Fruit fly (Drosophila melanogaster) whole organism, embryonic: ENCODE data around the gene krz.

ENCODE experiments used
- Atf3 ChIP-seq: fragments of 200-800 bp; sonication (Bioruptor generic); optimal IDR thresholded peaks from 3 replicates; lab custom pipeline; 2016; ENCODE audit warnings: missing biosample characterization, missing genetic modification characterization
- B-H2 ChIP-seq: fragments of 200-800 bp; sonication (Bioruptor generic); optimal IDR thresholded peaks from 2 replicates; lab custom pipeline; 2018; ENCODE audit warnings: missing biosample characterization, mild to moderate bottlenecking, missing genetic modification characterization
- Blimp-1 ChIP-seq: fragments of 200-800 bp; sonication (Bioruptor generic); optimal IDR thresholded peaks from 3 replicates; lab custom pipeline; 2018; ENCODE audit warnings: missing biosample characterization, missing genetic modification characterization, mild to moderate bottlenecking, moderate library complexity, missing genetic modification reagents
- CG10209 ChIP-seq: fragments of 200-800 bp; sonication (Bioruptor generic); optimal IDR thresholded peaks from 3 replicates; lab custom pipeline; 2017; ENCODE audit warnings: missing biosample characterization, mild to moderate bottlenecking, missing genetic modification characterization, missing genetic modification reagents
- CG10462 ChIP-seq: fragments of 200-800 bp; sonication (Bioruptor generic); optimal IDR thresholded peaks from 2 replicates; lab custom pipeline; 2016; ENCODE audit warnings: missing biosample characterization, missing genetic modification characterization
- CG10565 ChIP-seq: fragments of 200-800 bp; sonication (Bioruptor generic); optimal IDR thresholded peaks from 3 replicates; lab custom pipeline; 2016; ENCODE audit warnings: missing biosample characterization, mild to moderate bottlenecking, missing genetic modification characterization
- CG11695 ChIP-seq: fragments of 200-800 bp; sonication (Bioruptor generic); IDR thresholded peaks from 3 replicates; pipeline ENCODE4 v1.3.6; 2022; ENCODE audit warnings: missing biosample characterization, missing genetic modification characterization
- CG11696 ChIP-seq: fragments of 200-800 bp; sonication (Bioruptor generic); IDR thresholded peaks from 2 replicates; pipeline ENCODE4 v1.3.6; 2022; ENCODE audit warnings: missing biosample characterization, missing genetic modification characterization
- CG12155 ChIP-seq: fragments of 200-800 bp; sonication (Bioruptor generic); optimal IDR thresholded peaks from 3 replicates; lab custom pipeline; 2016; ENCODE audit warnings: missing biosample characterization, missing genetic modification characterization
- CG12769 ChIP-seq: fragments of 200-800 bp; sonication (Bioruptor generic); optimal IDR thresholded peaks from 2 replicates; lab custom pipeline; 2019; ENCODE audit warnings: missing biosample characterization, mild to moderate bottlenecking, missing genetic modification characterization, moderate library complexity
- CG14860 ChIP-seq: fragments of 200-800 bp; sonication (Bioruptor generic); IDR thresholded peaks from 3 replicates; pipeline ENCODE4 v1.3.6; 2022; ENCODE audit warnings: missing biosample characterization, missing genetic modification characterization; ENCODE audit not compliant: partially characterized antibody
- CG17385 ChIP-seq: fragments of 200-800 bp; sonication (Bioruptor generic); optimal IDR thresholded peaks from 3 replicates; lab custom pipeline; 2018; ENCODE audit warnings: missing biosample characterization, mild to moderate bottlenecking, missing genetic modification characterization
- CG1832 ChIP-seq: fragments of 200-800 bp; sonication (Bioruptor generic); optimal IDR thresholded peaks from 2 replicates; lab custom pipeline; 2017; ENCODE audit warnings: missing biosample characterization, mild to moderate bottlenecking, missing genetic modification characterization, inconsistent platforms
- CG8290 ChIP-seq, 3 experiments: fragments of 200-800 bp; sonication (Bioruptor generic); optimal IDR thresholded peaks; 2 replicates each; lab custom pipeline; 2016 to 2019; ENCODE audit warnings: missing biosample characterization in 3 of 3, missing genetic modification characterization in 3 of 3, mild to moderate bottlenecking in 2 of 3, moderate library complexity in 1 of 3
- CG9437 ChIP-seq: fragments of 200-800 bp; sonication (Bioruptor generic); optimal IDR thresholded peaks from 2 replicates; lab custom pipeline; 2018; ENCODE audit warnings: missing biosample characterization, mild to moderate bottlenecking, missing genetic modification characterization
- CoRest ChIP-seq: fragments of 200-800 bp; sonication (Bioruptor generic); optimal IDR thresholded peaks from 3 replicates; lab custom pipeline; 2018; ENCODE audit warnings: missing biosample characterization, mild to moderate bottlenecking, missing genetic modification characterization, moderate library complexity
- Dp ChIP-seq: fragments of 200-800 bp; sonication (Bioruptor generic); optimal IDR thresholded peaks from 2 replicates; lab custom pipeline; 2018; ENCODE audit warnings: missing biosample characterization, mild to moderate bottlenecking, missing genetic modification characterization, moderate library complexity
- MBD-R2 ChIP-seq: fragments of 200-800 bp; sonication (Bioruptor generic); IDR thresholded peaks from 2 replicates; pipeline ENCODE4 v1.3.6; 2022; ENCODE audit warnings: missing biosample characterization, missing genetic modification characterization
- Med ChIP-seq: fragments of 200-800 bp; sonication (Bioruptor generic); peaks from one replicate; lab custom pipeline; 2016; ENCODE audit warnings: missing biosample characterization, missing genetic modification characterization, mild to moderate bottlenecking, inconsistent platforms, moderate library complexity
- Sry-β ChIP-seq: fragments of 200-800 bp; sonication (Bioruptor generic); optimal IDR thresholded peaks from 2 replicates; lab custom pipeline; 2018; ENCODE audit warnings: missing biosample characterization, mild to moderate bottlenecking, missing genetic modification characterization, moderate library complexity
- Trl ChIP-seq, 3 experiments: fragments of >200 bp in 2 of 3; fragments of 200-800 bp in 1 of 3; sonication (Bioruptor generic) in 1 of 3; optimal IDR thresholded peaks; 2 replicates in 1 of 3; 3 replicates in 2 of 3; lab custom pipeline; 2016 to 2017; ENCODE audit warnings: missing biosample characterization in 1 of 3, missing genetic modification characterization in 1 of 3
- bbx ChIP-seq: fragments of 200-800 bp; sonication (Bioruptor generic); IDR thresholded peaks from 2 replicates; pipeline ENCODE4 v1.3.6; 2022; ENCODE audit warnings: missing biosample characterization, missing genetic modification characterization; ENCODE audit not compliant: partially characterized antibody
- chinmo ChIP-seq: fragments of 200-800 bp; sonication (Bioruptor generic); IDR thresholded peaks from 4 replicates; pipeline ENCODE4 v1.3.6; 2022; ENCODE audit warnings: missing biosample characterization, missing genetic modification characterization; ENCODE audit not compliant: partially characterized antibody
- chm ChIP-seq: fragments of 200-800 bp; sonication (Bioruptor generic); IDR thresholded peaks from 2 replicates; pipeline ENCODE4 v1.3.6; 2022; ENCODE audit warnings: missing biosample characterization, missing genetic modification characterization
- cwo ChIP-seq: fragments of 200-800 bp; sonication (Bioruptor generic); optimal IDR thresholded peaks from 3 replicates; lab custom pipeline; 2017; ENCODE audit warnings: missing biosample characterization, missing genetic modification characterization, mild to moderate bottlenecking, moderate library complexity, missing genetic modification reagents
- eve ChIP-seq, 2 experiments: fragments of >200 bp; optimal IDR thresholded peaks; 2 replicates each; lab custom pipeline; 2017; ENCODE audit warnings: missing biosample characterization in 2 of 2, missing genetic modification characterization in 2 of 2
- ewg ChIP-seq: fragments of 200-800 bp; sonication (Bioruptor generic); optimal IDR thresholded peaks from 3 replicates; lab custom pipeline; 2017; ENCODE audit warnings: mild to moderate bottlenecking, missing biosample characterization, missing genetic modification reagents, missing genetic modification characterization
- gcm ChIP-seq: fragments of 200-800 bp; sonication (Bioruptor generic); optimal IDR thresholded peaks from 2 replicates; lab custom pipeline; 2019; ENCODE audit warnings: missing biosample characterization, mild to moderate bottlenecking, missing genetic modification characterization, moderate library complexity
- grn ChIP-seq: fragments of 200-800 bp; sonication (Bioruptor generic); optimal IDR thresholded peaks from 3 replicates; lab custom pipeline; 2017; ENCODE audit warnings: missing biosample characterization, missing genetic modification characterization
- hth ChIP-seq: fragments of >200 bp; optimal IDR thresholded peaks from 2 replicates; lab custom pipeline; 2017; ENCODE audit warnings: inconsistent platforms
- ken ChIP-seq: fragments of 200-800 bp; sonication (Bioruptor generic); IDR thresholded peaks from 3 replicates; pipeline ENCODE4 v1.3.6; 2022; ENCODE audit warnings: missing biosample characterization, missing genetic modification characterization
- lov ChIP-seq, 2 experiments: fragments of 200-800 bp in 1 of 2; fragments of >200 bp in 1 of 2; sonication (Bioruptor generic) in 1 of 2; IDR thresholded peaks in 1 of 2; optimal IDR thresholded peaks in 1 of 2; 2 replicates in 1 of 2; 3 replicates in 1 of 2; pipeline versions ENCODE4 v1.3.6 to Lab custom; 2017 to 2022; ENCODE audit warnings: missing biosample characterization in 1 of 2, missing genetic modification characterization in 1 of 2
- maf-S ChIP-seq: fragments of 200-800 bp; sonication (Bioruptor generic); optimal IDR thresholded peaks from 2 replicates; lab custom pipeline; 2016; ENCODE audit warnings: missing biosample characterization, missing genetic modification characterization
- nerfin-2 ChIP-seq: fragments of 200-800 bp; sonication (Bioruptor generic); IDR thresholded peaks from 2 replicates; pipeline ENCODE4 v1.3.6; 2022; ENCODE audit warnings: missing biosample characterization, missing genetic modification characterization; ENCODE audit not compliant: partially characterized antibody
- pzg ChIP-seq: fragments of 200-800 bp; sonication (Bioruptor generic); optimal IDR thresholded peaks from 3 replicates; lab custom pipeline; 2018; ENCODE audit warnings: missing biosample characterization, mild to moderate bottlenecking, missing genetic modification characterization, moderate library complexity
- scrt ChIP-seq: fragments of 200-800 bp; sonication (Bioruptor generic); optimal IDR thresholded peaks from 2 replicates; lab custom pipeline; 2018; ENCODE audit warnings: missing biosample characterization, mild to moderate bottlenecking, missing genetic modification characterization, moderate library complexity
- sd ChIP-seq: fragments of 200-800 bp; sonication (Bioruptor generic); optimal IDR thresholded peaks from 3 replicates; lab custom pipeline; 2018; ENCODE audit warnings: missing biosample characterization, mild to moderate bottlenecking, missing genetic modification characterization, moderate library complexity
- sens ChIP-seq: fragments of 200-800 bp; sonication (Bioruptor generic); peaks from one replicate; lab custom pipeline; 2016; ENCODE audit warnings: missing biosample characterization, missing genetic modification characterization
- sr ChIP-seq: fragments of 200-800 bp; sonication (Bioruptor generic); IDR thresholded peaks from 3 replicates; pipeline ENCODE4 v1.3.6; 2022; ENCODE audit warnings: missing biosample characterization, missing genetic modification characterization
- stwl ChIP-seq: fragments of 200-800 bp; sonication (Bioruptor generic); optimal IDR thresholded peaks from 3 replicates; lab custom pipeline; 2018; ENCODE audit warnings: missing biosample characterization, mild to moderate bottlenecking, missing genetic modification characterization, moderate library complexity
- vvl ChIP-seq: fragments of 200-800 bp; sonication (Bioruptor generic); IDR thresholded peaks from 2 replicates; pipeline ENCODE4 v1.3.6; 2022; ENCODE audit warnings: missing biosample characterization, missing genetic modification characterization

Gene krz

DNA sequence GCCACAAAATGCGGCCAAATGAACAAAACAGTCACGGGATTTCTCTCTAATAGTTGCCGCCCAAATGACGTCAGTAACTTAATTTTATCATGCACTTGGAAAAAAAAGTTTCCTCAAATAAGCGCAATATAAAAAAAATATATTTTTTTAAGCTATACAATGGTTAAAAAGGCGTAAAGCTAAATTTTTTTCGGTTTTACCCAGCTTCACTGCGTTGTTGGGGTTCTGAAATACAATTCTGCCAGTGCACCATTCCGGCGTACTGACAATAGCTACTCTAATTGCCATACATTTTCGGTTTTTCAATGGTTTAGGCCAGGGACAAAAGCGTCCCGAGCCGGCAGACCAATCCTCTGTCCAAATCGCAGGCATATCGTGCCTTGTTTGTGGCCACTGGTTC, 18.9 kb downstream of the krz start (continued):
- TF ChIP-seq CG10462 (GFP tag; lab: Kevin White, UChicago): no peak
- no peak for TF ChIP-seq maf-S (GFP tag; lab: Kevin White, UChicago)
- TF ChIP-seq CG11695 (GFP tag; lab: Robert Waterston, UW): 0 out of 3 replicates have a peak, but pooled peaks have one; percentile 14
- no peak for TF ChIP-seq CG1832 (GFP tag; lab: Kevin White, UChicago)
- TF ChIP-seq CG9437 (GFP tag; lab: Kevin White, UChicago): no peak

- peak; percentile 40 for TF ChIP-seq Med (GFP tag; lab: Kevin White, UChicago)
- TF ChIP-seq CG14860 (GFP tag; lab: Robert Waterston, UW): no peak
- peak; percentile 71; the same call in 1 of the 3 replicates for TF ChIP-seq sr (GFP tag; lab: Robert Waterston, UW)
- peak; percentile 25 for TF ChIP-seq CG12769 (tag; lab: Kevin White, UChicago)
- no peak for TF ChIP-seq CG8290 (GFP tag; optimal IDR thresholded peaks at IDR 0.05; lab: Kevin White, UChicago)
- peak in 1 of 2 experiments; percentile 4 for TF ChIP-seq CG8290 (tag; optimal IDR thresholded peaks at IDR 0.05; lab: Kevin White, UChicago)
- no peak for TF ChIP-seq MBD-R2 (GFP tag; lab: Robert Waterston, UW)
- peak; percentile 23 for TF ChIP-seq cwo
- TF ChIP-seq ken (GFP tag; lab: Robert Waterston, UW): 0 out of 3 replicates have a peak, but pooled peaks have one; percentile 12
- peak; percentile 71; the same call in 2 of the 4 replicates for TF ChIP-seq chinmo (GFP tag; lab: Robert Waterston, UW)
- peak; percentile 91 for TF ChIP-seq vvl (GFP tag; lab: Robert Waterston, UW)
Observed at dm6 chr3R:32029134-32029533, 22.7 kb downstream of the krz start.

- TF ChIP-seq eve (GFP tag; optimal IDR thresholded peaks at IDR 0.05; lab: Kevin White, UChicago) (peak in 1 of 2 experiments; percentile 33), chm (no peak), bbx (no peak), sens (GFP tag; lab: Kevin White, UChicago) (peak; percentile 73), nerfin-2 (GFP tag; lab: Robert Waterston, UW) (no peak), Sry-β (GFP tag; lab: Kevin White, UChicago) (no peak), chinmo (GFP tag; lab: Robert Waterston, UW) (0 out of 4 replicates have a peak, but pooled peaks have one; percentile 67), CG12769 (tag; lab: Kevin White, UChicago) (peak; percentile 18), CG10209 (GFP tag; lab: Kevin White, UChicago) (peak; percentile 20), sd (tag; lab: Kevin White, UChicago) (peak; percentile 38), Med (GFP tag; lab: Kevin White, UChicago) (peak; percentile 59), B-H2 (GFP tag; lab: Kevin White, UChicago) (peak; percentile 34), lov (optimal IDR thresholded peaks at IDR 0.05; lab: Kevin White, UChicago) (no peak), lov (GFP tag; IDR thresholded peaks at IDR 0.05; lab: Robert Waterston, UW) (no peak), grn (GFP tag; lab: Kevin White, UChicago) (peak; percentile 47), pzg (GFP tag; lab: Kevin White, UChicago) (no peak)
Observed at dm6 chr3R:32022088-32022487, 29.7 kb downstream of the krz start.

dm6 chr3R:32015400-32016215, 36.2 kb downstream of the krz start, which contains the start of gene heph:
Gene heph (minus strand): TSS chr3R:32015520.
- peak in 1 of 2 experiments; percentile 67 for TF ChIP-seq eve (GFP tag; optimal IDR thresholded peaks at IDR 0.05; lab: Kevin White, UChicago)
- TF ChIP-seq CG12769 (tag; lab: Kevin White, UChicago): no peak
- TF ChIP-seq stwl (tag; lab: Kevin White, UChicago): peak; percentile 71
- no peak for TF ChIP-seq CoRest (tag; lab: Kevin White, UChicago)
- TF ChIP-seq Atf3 (GFP tag; lab: Kevin White, UChicago): no peak
- TF ChIP-seq gcm (GFP tag; lab: Kevin White, UChicago): no peak
- no peak for TF ChIP-seq CG10565 (GFP tag; lab: Kevin White, UChicago)
- TF ChIP-seq hth (lab: Kevin White, UChicago): no peak
- peak; percentile 74 to 77 for TF ChIP-seq Trl (optimal IDR thresholded peaks at IDR 0.05; lab: Kevin White, UChicago)
- TF ChIP-seq Trl (GFP tag; optimal IDR thresholded peaks at IDR 0.05; lab: Kevin White, UChicago): no peak
- peak; percentile 83 for TF ChIP-seq scrt
- peak; percentile 52 for TF ChIP-seq CG9437 (GFP tag; lab: Kevin White, UChicago)
- no peak for TF ChIP-seq CG11696 (GFP tag; lab: Robert Waterston, UW)
- peak; percentile 76 for TF ChIP-seq ewg (GFP tag; lab: Kevin White, UChicago)
- peak; percentile 15 for TF ChIP-seq Dp (GFP tag; lab: Kevin White, UChicago)
- peak; percentile 40 for TF ChIP-seq Blimp-1 (GFP tag; lab: Kevin White, UChicago)
- TF ChIP-seq CG17385 (GFP tag; lab: Kevin White, UChicago): peak; percentile 34
- peak; percentile 86 for TF ChIP-seq CG12155 (GFP tag; lab: Kevin White, UChicago)
